Fruit fly (Drosophila melanogaster) whole organism, embryonic: ENCODE results near the gene CG11251.

Experiments used
- Blimp-1 ChIP-seq: fragments of 200-800 bp; sonication (Bioruptor generic); optimal IDR thresholded peaks from 3 replicates; lab custom pipeline; 2018; ENCODE audit warnings: missing biosample characterization, missing genetic modification characterization, mild to moderate bottlenecking, moderate library complexity, missing genetic modification reagents
- CG10654 ChIP-seq: fragments of 200-800 bp; sonication (Bioruptor generic); optimal IDR thresholded peaks from 2 replicates; lab custom pipeline; 2016; ENCODE audit warnings: missing biosample characterization, missing genetic modification characterization
- CG13287 ChIP-seq: fragments of 200-800 bp; sonication (Bioruptor generic); IDR thresholded peaks from 2 replicates; pipeline ENCODE4 v1.3.6; 2022; ENCODE audit warnings: missing biosample characterization, missing genetic modification characterization; ENCODE audit not compliant: partially characterized antibody
- CG1602 ChIP-seq: fragments of 200-800 bp; sonication (Bioruptor generic); optimal IDR thresholded peaks from 3 replicates; lab custom pipeline; 2016; ENCODE audit warnings: missing biosample characterization, missing genetic modification characterization
- CG16815 ChIP-seq: fragments of 200-800 bp; sonication (Bioruptor generic); optimal IDR thresholded peaks from 3 replicates; lab custom pipeline; 2017; ENCODE audit warnings: missing biosample characterization, mild to moderate bottlenecking, missing genetic modification characterization
- CG18011 ChIP-seq: fragments of 200-800 bp; sonication (Bioruptor generic); optimal IDR thresholded peaks from 2 replicates; lab custom pipeline; 2017; ENCODE audit warnings: missing biosample characterization, missing genetic modification characterization, mild to moderate bottlenecking, moderate library complexity, missing genotype
- CG18476 ChIP-seq: fragments of 200-800 bp; sonication (Bioruptor generic); optimal IDR thresholded peaks from 2 replicates; lab custom pipeline; 2016; ENCODE audit warnings: missing biosample characterization, mild to moderate bottlenecking, missing genetic modification characterization
- CG2199 ChIP-seq: fragments of 200-800 bp; sonication (Bioruptor generic); IDR thresholded peaks from 3 replicates; pipeline ENCODE4 v1.3.6; 2022; ENCODE audit warnings: missing biosample characterization, missing genetic modification characterization
- CG2712 ChIP-seq: fragments of 200-800 bp; optimal IDR thresholded peaks from 3 replicates; lab custom pipeline; 2019; ENCODE audit warnings: missing biosample characterization, mild to moderate bottlenecking, missing genetic modification characterization, moderate library complexity
- CG31365 ChIP-seq: fragments of 200-800 bp; sonication (Bioruptor generic); optimal IDR thresholded peaks from 2 replicates; lab custom pipeline; 2018; ENCODE audit warnings: missing biosample characterization, mild to moderate bottlenecking, missing genetic modification characterization
- CG3726 ChIP-seq: fragments of 200-800 bp; sonication (Bioruptor generic); IDR thresholded peaks from 3 replicates; pipeline ENCODE4, ENCODE4 v1.3.6; 2022; ENCODE audit warnings: missing biosample characterization, missing genetic modification characterization
- CG3847 ChIP-seq: fragments of 200-800 bp; sonication (Bioruptor generic); IDR thresholded peaks from 2 replicates; pipeline ENCODE4 v1.3.6; 2022; ENCODE audit warnings: missing biosample characterization, missing genetic modification characterization
- CG6854 ChIP-seq: fragments of 200-800 bp; sonication (Bioruptor generic); optimal IDR thresholded peaks from 3 replicates; lab custom pipeline; 2017; ENCODE audit warnings: missing biosample characterization, mild to moderate bottlenecking, missing genetic modification characterization
- CG8089 ChIP-seq: fragments of 200-800 bp; sonication (Bioruptor generic); optimal IDR thresholded peaks from 3 replicates; lab custom pipeline; 2016; ENCODE audit warnings: missing biosample characterization, missing genetic modification characterization
- Drgx ChIP-seq: fragments of 200-800 bp; sonication (Bioruptor generic); IDR thresholded peaks from 2 replicates; pipeline ENCODE4 v1.3.6; 2022; ENCODE audit warnings: missing biosample characterization, missing genetic modification characterization
- Hr51 ChIP-seq, 2 experiments: fragments of 200-800 bp; sonication (Bioruptor generic); optimal IDR thresholded peaks; 2 replicates in 1 of 2; 3 replicates in 1 of 2; lab custom pipeline; 2016 to 2018; ENCODE audit warnings: missing biosample characterization in 2 of 2, missing genetic modification characterization in 2 of 2, mild to moderate bottlenecking in 1 of 2, moderate library complexity in 1 of 2
- Med ChIP-seq: fragments of 200-800 bp; sonication (Bioruptor generic); peaks from one replicate; lab custom pipeline; 2016; ENCODE audit warnings: missing biosample characterization, missing genetic modification characterization, mild to moderate bottlenecking, inconsistent platforms, moderate library complexity
- Meics ChIP-seq: fragments of 200-800 bp; sonication (Bioruptor generic); optimal IDR thresholded peaks from 2 replicates; lab custom pipeline; 2017; ENCODE audit warnings: missing biosample characterization, mild to moderate bottlenecking, missing genetic modification characterization
- Mrtf ChIP-seq: fragments of 200-800 bp; sonication (Bioruptor generic); IDR thresholded peaks from 3 replicates; pipeline ENCODE4 v1.3.6; 2022; ENCODE audit warnings: missing biosample characterization, missing genetic modification characterization
- Stat92E ChIP-seq, 3 experiments: fragments of >200 bp in 2 of 3; fragments of 200-800 bp in 1 of 3; sonication (Bioruptor generic) in 1 of 3; optimal IDR thresholded peaks; 2 replicates each; lab custom pipeline; 2017 to 2019; ENCODE audit warnings: missing biosample characterization in 3 of 3, missing genetic modification characterization in 3 of 3, mild to moderate bottlenecking in 1 of 3, moderate library complexity in 1 of 3
- Usf ChIP-seq: fragments of 200-800 bp; sonication (Bioruptor generic); optimal IDR thresholded peaks from 2 replicates; lab custom pipeline; 2017; ENCODE audit warnings: missing genotype, missing biosample characterization, missing genetic modification characterization
- Vsx1 ChIP-seq: fragments of 200-800 bp; sonication (Bioruptor generic); optimal IDR thresholded peaks from 2 replicates; lab custom pipeline; 2017; ENCODE audit warnings: missing biosample characterization, mild to moderate bottlenecking, missing genetic modification characterization, missing genetic modification reagents
- YL-1 ChIP-seq: fragments of 200-800 bp; sonication (Bioruptor generic); optimal IDR thresholded peaks from 3 replicates; lab custom pipeline; 2017; ENCODE audit warnings: missing biosample characterization, mild to moderate bottlenecking, missing genetic modification characterization
- cato ChIP-seq: fragments of 200-800 bp; sonication (Bioruptor generic); optimal IDR thresholded peaks from 2 replicates; lab custom pipeline; 2016; ENCODE audit warnings: missing biosample characterization, missing genetic modification characterization, borderline replicate concordance
- dati ChIP-seq: fragments of 200-800 bp; sonication (Bioruptor generic); IDR thresholded peaks from 2 replicates; pipeline ENCODE4 v1.3.6; 2022; ENCODE audit warnings: missing biosample characterization, missing genetic modification characterization
- dimm ChIP-seq: fragments of 200-800 bp; sonication (Bioruptor generic); IDR thresholded peaks from 2 replicates; pipeline ENCODE4 v1.3.6; 2022; ENCODE audit warnings: missing biosample characterization, missing genetic modification characterization
- dm ChIP-seq: fragments of 200-800 bp; sonication (Bioruptor generic); optimal IDR thresholded peaks from 3 replicates; lab custom pipeline; 2016; ENCODE audit warnings: missing biosample characterization, missing genetic modification characterization
- gem ChIP-seq: fragments of 200-800 bp; sonication (Bioruptor generic); optimal IDR thresholded peaks from 2 replicates; lab custom pipeline; 2019; ENCODE audit warnings: missing biosample characterization, mild to moderate bottlenecking, missing genetic modification characterization, moderate library complexity
- grn ChIP-seq: fragments of 200-800 bp; sonication (Bioruptor generic); optimal IDR thresholded peaks from 3 replicates; lab custom pipeline; 2017; ENCODE audit warnings: missing biosample characterization, missing genetic modification characterization
- gsb-n ChIP-seq: fragments of 200-800 bp; sonication (Bioruptor generic); optimal IDR thresholded peaks from 3 replicates; lab custom pipeline; 2018; ENCODE audit warnings: missing biosample characterization, mild to moderate bottlenecking, missing genetic modification characterization
- hth ChIP-seq: fragments of >200 bp; optimal IDR thresholded peaks from 2 replicates; lab custom pipeline; 2017; ENCODE audit warnings: inconsistent platforms
- jing ChIP-seq: fragments of 200-800 bp; sonication (Bioruptor generic); optimal IDR thresholded peaks from 2 replicates; lab custom pipeline; 2018; ENCODE audit warnings: missing biosample characterization, mild to moderate bottlenecking, missing genetic modification characterization
- jumu ChIP-seq: fragments of 200-800 bp; sonication (Bioruptor generic); optimal IDR thresholded peaks from 3 replicates; lab custom pipeline; 2016; ENCODE audit warnings: missing biosample characterization, missing genetic modification characterization
- lov ChIP-seq, 2 experiments: fragments of 200-800 bp in 1 of 2; fragments of >200 bp in 1 of 2; sonication (Bioruptor generic) in 1 of 2; IDR thresholded peaks in 1 of 2; optimal IDR thresholded peaks in 1 of 2; 2 replicates in 1 of 2; 3 replicates in 1 of 2; pipeline versions ENCODE4 v1.3.6 to Lab custom; 2017 to 2022; ENCODE audit warnings: missing biosample characterization in 1 of 2, missing genetic modification characterization in 1 of 2
- nerfin-2 ChIP-seq: fragments of 200-800 bp; sonication (Bioruptor generic); IDR thresholded peaks from 2 replicates; pipeline ENCODE4 v1.3.6; 2022; ENCODE audit warnings: missing biosample characterization, missing genetic modification characterization; ENCODE audit not compliant: partially characterized antibody
- odd ChIP-seq: fragments of 200-800 bp; sonication (Bioruptor generic); optimal IDR thresholded peaks from 2 replicates; lab custom pipeline; 2017; ENCODE audit warnings: missing biosample characterization, mild to moderate bottlenecking, missing genetic modification characterization
- pnt ChIP-seq: fragments of 200-800 bp; sonication (Bioruptor generic); optimal IDR thresholded peaks from 3 replicates; lab custom pipeline; 2016; ENCODE audit warnings: missing biosample characterization, missing genetic modification characterization
- rib ChIP-seq: fragments of 200-800 bp; sonication (Bioruptor generic); IDR thresholded peaks from 2 replicates; pipeline ENCODE4 v1.3.6; 2022; ENCODE audit warnings: missing biosample characterization, missing genetic modification characterization
- ro ChIP-seq: fragments of 200-800 bp; sonication (Bioruptor generic); IDR thresholded peaks from 2 replicates; pipeline ENCODE4 v1.3.6; 2022; ENCODE audit warnings: missing biosample characterization, missing genetic modification characterization
- sisA ChIP-seq: fragments of 200-800 bp; sonication (Bioruptor generic); IDR thresholded peaks from 2 replicates; pipeline ENCODE4 v1.3.6; 2022; ENCODE audit warnings: missing biosample characterization, missing genetic modification characterization
- trem ChIP-seq: fragments of 200-800 bp; optimal IDR thresholded peaks from 3 replicates; lab custom pipeline; 2019; ENCODE audit warnings: missing biosample characterization, mild to moderate bottlenecking, missing genetic modification characterization, moderate library complexity
- tx ChIP-seq: fragments of 200-800 bp; sonication (Bioruptor generic); optimal IDR thresholded peaks from 2 replicates; lab custom pipeline; 2016; ENCODE audit warnings: missing biosample characterization, missing genetic modification characterization
- vfl ChIP-seq: fragments of 200-800 bp; sonication (Bioruptor generic); optimal IDR thresholded peaks from 2 replicates; lab custom pipeline; 2016; ENCODE audit warnings: missing biosample characterization, missing genetic modification characterization
- vvl ChIP-seq: fragments of 200-800 bp; sonication (Bioruptor generic); IDR thresholded peaks from 2 replicates; pipeline ENCODE4 v1.3.6; 2022; ENCODE audit warnings: missing biosample characterization, missing genetic modification characterization

The CG11251 gene

DNA sequence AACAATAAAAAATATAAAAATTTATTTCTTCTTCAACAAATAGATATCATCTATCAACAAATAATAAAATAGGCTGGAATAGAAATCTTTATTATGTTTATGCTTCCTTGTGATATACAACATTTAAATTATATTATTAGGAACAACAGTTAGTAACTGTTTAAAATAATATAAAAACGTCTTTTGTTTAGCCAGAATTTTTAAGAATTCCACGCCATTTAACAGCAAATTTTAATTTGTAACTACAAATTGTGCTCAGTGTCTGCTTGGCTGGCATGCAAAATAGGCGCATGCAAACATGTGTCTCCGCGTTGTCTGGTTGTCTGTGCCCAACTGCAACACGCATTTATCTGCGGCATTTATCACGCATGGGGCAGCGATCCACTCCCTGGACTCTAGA is 19.6 kb upstream of the CG11251 start (continued):
- TF ChIP-seq CG13287 (GFP tag; lab: Robert Waterston, UW) (no peak), cato (GFP tag; lab: Kevin White, UChicago) (no peak), trem (no peak), dimm (no peak), CG3726 (GFP tag; lab: Robert Waterston, UW) (no peak), Drgx (GFP tag; lab: Robert Waterston, UW) (peak; percentile 58; the same call in 1 of the 2 replicates), CG3847 (GFP tag; lab: Robert Waterston, UW) (no peak), Vsx1 (GFP tag; lab: Kevin White, UChicago) (no peak), CG18011 (GFP tag; lab: Kevin White, UChicago) (no peak), dm (GFP tag; lab: Kevin White, UChicago) (no peak), hth (no peak), CG2712 (tag; lab: Kevin White, UChicago) (peak; percentile 22), Meics (GFP tag; lab: Kevin White, UChicago) (no peak), dati (no peak), nerfin-2 (GFP tag; lab: Robert Waterston, UW) (no peak), CG31365 (tag; lab: Kevin White, UChicago) (no peak), Mrtf (no peak), vvl (GFP tag; lab: Robert Waterston, UW) (no peak), CG10654 (no peak), gem (peak; percentile 31), vfl (GFP tag; lab: Kevin White, UChicago) (no peak), odd (GFP tag; lab: Kevin White, UChicago) (no peak), CG6854 (GFP tag; lab: Kevin White, UChicago) (no peak), Usf (no peak), gsb-n (tag; lab: Kevin White, UChicago) (no peak), jing (GFP tag; lab: Kevin White, UChicago) (no peak), ro (no peak), jumu (GFP tag; lab: Kevin White, UChicago) (no peak), grn (no peak), tx (GFP tag; lab: Kevin White, UChicago) (no peak), Med (GFP tag; lab: Kevin White, UChicago) (no peak), sisA (GFP tag; lab: Robert Waterston, UW) (no peak)

DNA sequence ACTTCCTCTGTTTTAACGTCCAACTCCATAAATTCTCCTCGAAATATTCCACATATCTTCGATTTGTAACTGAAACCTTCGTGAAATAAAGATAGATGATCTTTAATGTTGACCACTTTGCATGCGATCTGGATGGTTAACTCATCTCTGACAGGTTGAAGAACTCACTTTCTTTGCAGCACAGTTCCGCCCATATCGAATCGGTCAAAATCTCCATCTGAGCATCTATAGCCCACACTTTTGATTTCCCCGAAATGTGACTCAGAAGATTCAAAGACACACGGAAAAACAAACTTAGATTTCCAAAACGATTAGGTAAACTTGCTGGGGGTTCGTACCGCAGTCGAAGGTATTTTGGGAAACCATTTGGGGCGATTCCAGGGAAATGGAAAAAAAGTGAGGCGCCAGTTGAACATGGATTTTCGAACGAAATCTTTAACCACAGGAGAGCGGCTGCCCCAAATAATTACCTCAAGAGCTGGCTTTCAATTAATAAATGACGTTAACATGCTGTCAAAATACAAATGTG is 18.6 kb upstream of the CG11251 start:
- TF ChIP-seq Hr51 (GFP tag; optimal IDR thresholded peaks at IDR 0.05; lab: Kevin White, UChicago) (no peak), CG18476 (GFP tag; lab: Kevin White, UChicago) (no peak), CG1602 (GFP tag; lab: Kevin White, UChicago) (no peak), rib (GFP tag; lab: Robert Waterston, UW) (no peak), grn (peak; percentile 78), lov (optimal IDR thresholded peaks at IDR 0.05; lab: Kevin White, UChicago) (no peak), lov (GFP tag; IDR thresholded peaks at IDR 0.05; lab: Robert Waterston, UW) (no peak), YL-1 (GFP tag; lab: Kevin White, UChicago) (no peak), CG8089 (GFP tag; lab: Kevin White, UChicago) (no peak), CG2199 (0 out of 3 replicates have a peak, but pooled peaks have one; percentile 41), CG16815 (GFP tag; lab: Kevin White, UChicago) (no peak), Stat92E (GFP tag; optimal IDR thresholded peaks at IDR 0.05; lab: Kevin White, UChicago) (peak in 1 of 3 experiments; percentile 97), pnt (GFP tag; lab: Kevin White, UChicago) (no peak), Blimp-1 (GFP tag; lab: Kevin White, UChicago) (peak; percentile 69), dimm (no peak)
